Worm (Caenorhabditis elegans) whole organism, L1 larva: ENCODE results near the gene T05A7.3.

Source experiments
- C16A3.4 ChIP-seq: fragments of 150-350 bp; optimal IDR thresholded peaks from 2 replicates; lab custom pipeline; 2014; ENCODE audit warnings: missing biosample characterization, missing genetic modification characterization
- F16B12.6 ChIP-seq: fragments of 150-350 bp; optimal IDR thresholded peaks from 2 replicates; lab custom pipeline; 2014; ENCODE audit warnings: missing biosample characterization, missing genetic modification characterization
- Y116A8C.19 ChIP-seq: sonication (generic microtip); optimal IDR thresholded peaks from 2 replicates; lab custom pipeline; 2016; ENCODE audit warnings: missing compliant biosample characterization, missing genetic modification characterization, borderline replicate concordance
- aha-1 ChIP-seq: fragments of 150-350 bp; optimal IDR thresholded peaks from 2 replicates; lab custom pipeline; 2014; ENCODE audit warnings: missing biosample characterization, missing genetic modification characterization
- alr-1 ChIP-seq: fragments of 200-800 bp; sonication (Bioruptor generic); optimal IDR thresholded peaks from 2 replicates; lab custom pipeline; 2018; ENCODE audit warnings: borderline replicate concordance, mild to moderate bottlenecking, missing genetic modification characterization, missing compliant biosample characterization
- aly-2 ChIP-seq: fragments of 150-350 bp; optimal IDR thresholded peaks from 2 replicates; lab custom pipeline; 2014; ENCODE audit warnings: missing biosample characterization, missing genetic modification characterization
- blmp-1 ChIP-seq: fragments of 150-350 bp; optimal IDR thresholded peaks from 2 replicates; lab custom pipeline; 2014; ENCODE audit warnings: missing biosample characterization, missing genetic modification characterization
- ceh-82 ChIP-seq, 3 experiments: fragments of 150-350 bp in 1 of 3; sonication (generic microtip) in 2 of 3; optimal IDR thresholded peaks; 2 replicates each; lab custom pipeline; 2014 to 2017; ENCODE audit warnings: missing biosample characterization in 3 of 3, missing genetic modification characterization in 3 of 3
- ceh-90 ChIP-seq: sonication (generic microtip); optimal IDR thresholded peaks from 2 replicates; lab custom pipeline; 2016; ENCODE audit warnings: missing genetic modification characterization, missing compliant biosample characterization
- dpl-1 ChIP-seq, 3 experiments: fragments of 150-350 bp in 2 of 3; sonication (generic microtip) in 1 of 3; optimal IDR thresholded peaks; 2 replicates each; lab custom pipeline; 2014 to 2017; ENCODE audit warnings: missing biosample characterization in 3 of 3, missing genetic modification characterization in 3 of 3, missing genetic modification reagents in 3 of 3
- efl-1 ChIP-seq, 4 experiments: fragments of 150-350 bp; optimal IDR thresholded peaks in 3 of 4; peaks in 1 of 4; 1 replicate in 1 of 4; 2 replicates in 3 of 4; lab custom pipeline; 2014; ENCODE audit warnings: missing biosample characterization in 2 of 4, missing genetic modification characterization in 2 of 4, missing genetic modification reagents in 2 of 4
- egl-27 ChIP-seq, 2 experiments: fragments of 150-350 bp in 1 of 2; sonication (generic microtip); optimal IDR thresholded peaks; 3 replicates each; lab custom pipeline; 2017 to 2018; ENCODE audit warnings: missing biosample characterization in 2 of 2, missing genetic modification characterization in 2 of 2, missing genetic modification reagents in 2 of 2
- elt-2 ChIP-seq: sonication (generic microtip); optimal IDR thresholded peaks from 2 replicates; lab custom pipeline; 2016; ENCODE audit warnings: missing genetic modification characterization, mild to moderate bottlenecking, inconsistent platforms, missing compliant biosample characterization, missing genetic modification reagents
- ets-5 ChIP-seq: fragments of 200-800 bp; sonication (Bioruptor generic); IDR thresholded peaks from 2 replicates; pipeline ENCODE4 v1.3.6; 2022; ENCODE audit warnings: missing genetic modification characterization, missing compliant biosample characterization
- fkh-10 ChIP-seq: sonication (generic microtip); optimal IDR thresholded peaks from 2 replicates; lab custom pipeline; 2017; ENCODE audit warnings: missing biosample characterization, missing genetic modification reagents, missing genetic modification characterization
- fkh-4 ChIP-seq: sonication (generic microtip); optimal IDR thresholded peaks from 2 replicates; lab custom pipeline; 2016; ENCODE audit warnings: missing compliant biosample characterization, missing genetic modification characterization, borderline replicate concordance
- fos-1 ChIP-seq: fragments of 150-350 bp; optimal IDR thresholded peaks from 2 replicates; lab custom pipeline; 2014; ENCODE audit warnings: missing biosample characterization, missing genetic modification characterization
- grh-1 ChIP-seq: fragments of 200-800 bp; sonication (Bioruptor generic); IDR thresholded peaks from 2 replicates; pipeline ENCODE4 v1.3.6; 2022; ENCODE audit warnings: missing genetic modification reagents, missing genetic modification characterization, missing compliant biosample characterization
- isw-1 ChIP-seq: fragments of 200-800 bp; sonication (Bioruptor generic); IDR thresholded peaks from 2 replicates; pipeline ENCODE4 v1.3.6; 2022; ENCODE audit warnings: missing genetic modification characterization, missing compliant biosample characterization
- lin-13 ChIP-seq: fragments of 150-350 bp; optimal IDR thresholded peaks from 2 replicates; lab custom pipeline; 2014; ENCODE audit warnings: missing biosample characterization, missing genetic modification reagents, missing genetic modification characterization
- lin-14 ChIP-seq: fragments of 200-800 bp; sonication (Bioruptor generic); optimal IDR thresholded peaks from 2 replicates; lab custom pipeline; 2018; ENCODE audit warnings: mild to moderate bottlenecking, missing genetic modification characterization, moderate library complexity, missing compliant biosample characterization
- lin-15B ChIP-seq: fragments of 150-350 bp; sonication (generic microtip); optimal IDR thresholded peaks from 3 replicates; lab custom pipeline; 2014; ENCODE audit warnings: missing biosample characterization, missing genetic modification characterization
- lin-35 ChIP-seq, 2 experiments: fragments of 150-350 bp; optimal IDR thresholded peaks; 2 replicates each; lab custom pipeline; 2014; ENCODE audit warnings: missing biosample characterization in 2 of 2, missing genetic modification characterization in 2 of 2, missing genetic modification reagents in 2 of 2
- lir-3 ChIP-seq: sonication (generic microtip); optimal IDR thresholded peaks from 2 replicates; lab custom pipeline; 2016; ENCODE audit warnings: mild to moderate bottlenecking, missing genetic modification characterization, moderate library complexity, missing compliant biosample characterization; ENCODE audit not compliant: poor library complexity
- lsy-2 ChIP-seq, 2 experiments: fragments of 150-350 bp; optimal IDR thresholded peaks; 2 replicates each; lab custom pipeline; 2014; ENCODE audit warnings: missing biosample characterization in 2 of 2, missing genetic modification characterization in 2 of 2
- mab-9 ChIP-seq: fragments of 200-800 bp; sonication (Bioruptor generic); IDR thresholded peaks from 2 replicates; pipeline ENCODE4 v1.3.6; 2022; ENCODE audit warnings: missing genetic modification reagents, missing genetic modification characterization, missing compliant biosample characterization
- mef-2 ChIP-seq: fragments of 150-350 bp; optimal IDR thresholded peaks from 2 replicates; lab custom pipeline; 2014; ENCODE audit warnings: missing biosample characterization, missing genetic modification characterization
- nhr-11 ChIP-seq: fragments of 150-350 bp; optimal IDR thresholded peaks from 2 replicates; lab custom pipeline; 2014; ENCODE audit warnings: missing biosample characterization, missing genetic modification characterization
- nhr-19 ChIP-seq: fragments of 200-800 bp; sonication (Bioruptor generic); conservative IDR thresholded peaks from 2 replicates; pipeline ENCODE4 v1.3.6; 2022; ENCODE audit warnings: missing genetic modification characterization, missing compliant biosample characterization
- nhr-20 ChIP-seq: sonication (generic microtip); optimal IDR thresholded peaks from 2 replicates; lab custom pipeline; 2016; ENCODE audit warnings: mild to moderate bottlenecking, missing genetic modification characterization, missing compliant biosample characterization
- nhr-28 ChIP-seq: fragments of 150-350 bp; optimal IDR thresholded peaks from 2 replicates; lab custom pipeline; 2014; ENCODE audit warnings: missing biosample characterization, missing genetic modification characterization
- nhr-47 ChIP-seq: sonication (generic microtip); optimal IDR thresholded peaks from 2 replicates; lab custom pipeline; 2016; ENCODE audit warnings: mild to moderate bottlenecking, missing genetic modification characterization, moderate library complexity, missing compliant biosample characterization
- nhr-71 ChIP-seq: sonication (generic microtip); optimal IDR thresholded peaks from 2 replicates; lab custom pipeline; 2016; ENCODE audit warnings: mild to moderate bottlenecking, missing genetic modification characterization, moderate library complexity, missing compliant biosample characterization
- nhr-76 ChIP-seq: sonication (generic microtip); optimal IDR thresholded peaks from 2 replicates; lab custom pipeline; 2017; ENCODE audit warnings: missing biosample characterization, missing genetic modification characterization
- nhr-85 ChIP-seq: sonication (generic microtip); peaks from one replicate; lab custom pipeline; 2016; ENCODE audit warnings: missing genetic modification characterization, inconsistent platforms, missing compliant biosample characterization
- pag-3 ChIP-seq: sonication (generic microtip); optimal IDR thresholded peaks from 2 replicates; lab custom pipeline; 2017; ENCODE audit warnings: missing genetic modification characterization, mild to moderate bottlenecking, missing compliant biosample characterization, antibody characterized with exemption, borderline replicate concordance; ENCODE audit not compliant: insufficient read depth
- rnt-1 ChIP-seq: sonication (generic microtip); optimal IDR thresholded peaks from 2 replicates; lab custom pipeline; 2016; ENCODE audit warnings: mild to moderate bottlenecking, missing genetic modification characterization, moderate library complexity, missing compliant biosample characterization
- snpc-4 ChIP-seq: fragments of 150-350 bp; optimal IDR thresholded peaks from 2 replicates; lab custom pipeline; 2014; ENCODE audit warnings: missing biosample characterization, missing genetic modification characterization
- snu-23 ChIP-seq: sonication (generic microtip); optimal IDR thresholded peaks from 2 replicates; lab custom pipeline; 2016; ENCODE audit warnings: missing genetic modification characterization, missing compliant biosample characterization
- sup-37 ChIP-seq: fragments of 200-800 bp; sonication (Bioruptor generic); optimal IDR thresholded peaks from 2 replicates; lab custom pipeline; 2018; ENCODE audit warnings: mild to moderate bottlenecking, missing genetic modification characterization, missing compliant biosample characterization
- tbx-2 ChIP-seq: sonication (generic microtip); optimal IDR thresholded peaks from 2 replicates; lab custom pipeline; 2016; ENCODE audit warnings: missing genetic modification characterization, missing compliant biosample characterization
- unc-130 ChIP-seq: fragments of 150-350 bp; optimal IDR thresholded peaks from 2 replicates; lab custom pipeline; 2017; ENCODE audit warnings: missing biosample characterization, missing genetic modification characterization, inconsistent platforms
- unc-30 ChIP-seq: sonication (generic microtip); optimal IDR thresholded peaks from 2 replicates; lab custom pipeline; 2017; ENCODE audit warnings: missing biosample characterization, missing genetic modification characterization
- unc-62 ChIP-seq: fragments of 150-350 bp; optimal IDR thresholded peaks from 2 replicates; lab custom pipeline; 2014; ENCODE audit warnings: missing biosample characterization, missing genetic modification reagents, missing genetic modification characterization
- unc-86 ChIP-seq: sonication (generic microtip); optimal IDR thresholded peaks from 2 replicates; lab custom pipeline; 2016; ENCODE audit warnings: missing genetic modification characterization, missing compliant biosample characterization
- unc-98 ChIP-seq: fragments of 200-800 bp; sonication (Bioruptor generic); IDR thresholded peaks from 2 replicates; pipeline ENCODE4 v1.3.6; 2022; ENCODE audit warnings: missing genetic modification characterization, missing compliant biosample characterization
- xbp-1 ChIP-seq: sonication (generic microtip); optimal IDR thresholded peaks from 2 replicates; lab custom pipeline; 2016; ENCODE audit warnings: missing genetic modification characterization, missing compliant biosample characterization
- zip-4 ChIP-seq: fragments of 200-800 bp; sonication (Bioruptor generic); optimal IDR thresholded peaks from 2 replicates; lab custom pipeline; 2018; ENCODE audit warnings: mild to moderate bottlenecking, missing genetic modification characterization, moderate library complexity, missing compliant biosample characterization
- ztf-4 ChIP-seq: fragments of 150-350 bp; optimal IDR thresholded peaks from 2 replicates; lab custom pipeline; 2014; ENCODE audit warnings: missing biosample characterization, missing genetic modification characterization

Gene T05A7.3

DNA sequence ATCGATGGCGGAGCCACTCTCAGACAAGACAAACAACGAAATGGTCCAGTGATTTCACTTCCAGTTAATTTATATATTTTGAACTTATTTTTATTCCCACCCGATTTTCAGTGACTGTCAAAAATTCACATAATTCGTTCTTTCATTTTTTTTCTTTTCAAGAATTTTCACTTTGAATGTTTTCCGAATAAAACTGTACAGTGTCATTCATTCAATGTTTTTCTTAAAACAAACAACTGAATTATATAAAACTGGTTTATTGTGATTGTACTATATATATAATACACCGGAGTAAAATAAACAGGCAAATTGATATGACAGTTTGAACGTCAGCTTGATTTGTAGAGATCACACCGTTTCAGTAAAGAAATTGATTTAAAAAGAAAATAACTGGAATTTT is 27.4 kb downstream of the T05A7.3 start:
- no peak for TF ChIP-seq dpl-1 (GFP tag; optimal IDR thresholded peaks at IDR 0.05; lab: Kevin White, UChicago)
- TF ChIP-seq ceh-82 (tag; optimal IDR thresholded peaks at IDR 0.05; lab: Kevin White, UChicago): no peak
- TF ChIP-seq lsy-2 (tag; optimal IDR thresholded peaks at IDR 0.05; lab: Kevin White, UChicago): no peak

DNA sequence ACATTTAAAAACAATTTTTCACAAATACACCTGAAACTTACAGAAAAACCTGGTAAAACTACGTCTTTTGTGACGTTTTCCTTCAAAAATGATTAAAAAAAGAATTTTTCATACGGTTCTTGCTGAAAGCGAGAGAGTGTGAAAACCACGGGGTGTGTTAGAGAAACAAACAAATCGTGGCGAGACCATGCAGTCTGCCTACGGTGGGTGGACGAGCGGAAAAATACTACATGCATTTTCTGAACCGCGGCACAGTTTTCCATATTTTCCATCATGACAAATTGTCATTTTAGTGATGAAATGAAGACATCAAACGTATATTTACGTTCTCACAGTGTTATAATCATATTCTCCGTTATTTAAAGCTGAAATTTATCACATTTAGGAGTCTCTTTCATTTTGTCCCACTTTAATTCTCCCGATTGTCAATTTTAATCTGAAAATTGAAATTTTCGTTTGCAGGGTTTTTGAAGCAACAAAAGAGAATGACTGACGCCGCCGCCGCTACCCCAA is 30.8 kb downstream of the T05A7.3 start, which contains the start of the genes F10G7.9 and tsn-1:
Gene F10G7.9 (minus strand): TSS at position 127 of the 513 bp plus-strand sequence.
Gene tsn-1 (plus strand): TSS at position 463 of the 513 bp plus-strand sequence.
- TF ChIP-seq Y116A8C.19 (no peak), F16B12.6 (tag; lab: Kevin White, UChicago) (peak; percentile 41), unc-86 (tag; lab: Kevin White, UChicago) (peak; percentile 33), nhr-20 (tag; lab: Kevin White, UChicago) (peak; percentile 58), lsy-2 (tag; optimal IDR thresholded peaks at IDR 0.05; lab: Kevin White, UChicago) (peak; percentile 93 to 98), nhr-85 (tag; lab: Kevin White, UChicago) (peak; percentile 74), lir-3 (tag; lab: Kevin White, UChicago) (no peak), dpl-1 (GFP tag; optimal IDR thresholded peaks at IDR 0.05; lab: Kevin White, UChicago) (peak; percentile 57 to 76 (median 72)), unc-98 (GFP tag; lab: Robert Waterston, UW) (no peak), snu-23 (GFP tag; lab: Kevin White, UChicago) (peak; percentile 68), ceh-82 (tag; optimal IDR thresholded peaks at IDR 0.05; lab: Kevin White, UChicago) (peak; percentile 21 to 62 (median 38)), isw-1 (peak; percentile 50), ceh-90 (no peak), ztf-4 (no peak), lin-15B (tag; lab: Kevin White, UChicago) (peak; percentile 46), mab-9 (GFP tag; lab: Robert Waterston, UW) (no peak), pag-3 (tag; lab: Kevin White, UChicago) (no peak), nhr-11 (tag; lab: Kevin White, UChicago) (no peak), aly-2 (no peak), grh-1 (GFP tag; lab: Robert Waterston, UW) (no peak), elt-2 (tag; lab: Kevin White, UChicago) (peak; percentile 37), nhr-28 (tag; lab: Kevin White, UChicago) (no peak), egl-27 (tag; optimal IDR thresholded peaks at IDR 0.05; lab: Kevin White, UChicago) (no peak), aha-1 (no peak), alr-1 (tag; lab: Kevin White, UChicago) (no peak), ets-5 (GFP tag; lab: Robert Waterston, UW) (no peak), C16A3.4 (tag; lab: Kevin White, UChicago) (peak; percentile 48), unc-130 (peak; percentile 32), lin-14 (peak; percentile 68), snpc-4 (no peak), efl-1 (optimal IDR thresholded peaks at IDR 0.05; lab: Kevin White, UChicago) (peak; percentile 80 to 87), efl-1 (GFP tag; optimal IDR thresholded peaks at IDR 0.05 in 1 of 2; lab: Kevin White, UChicago) (peak; percentile 70 to 96), nhr-71 (tag; lab: Kevin White, UChicago) (peak; percentile 71), fkh-4 (tag; lab: Kevin White, UChicago) (no peak), fos-1 (tag; lab: Kevin White, UChicago) (no peak), mef-2 (no peak), unc-30 (tag; lab: Kevin White, UChicago) (no peak), sup-37 (GFP tag; lab: Kevin White, UChicago) (no peak), lin-35 (GFP tag; optimal IDR thresholded peaks at IDR 0.05; lab: Kevin White, UChicago) (peak; percentile 61 to 86), xbp-1 (peak; percentile 49), nhr-19 (peak; percentile 44; the same call in 1 of the 2 replicates), nhr-76 (tag; lab: Kevin White, UChicago) (no peak), zip-4 (GFP tag; lab: Kevin White, UChicago) (no peak), fkh-10 (GFP tag; lab: Kevin White, UChicago) (no peak), nhr-47 (peak; percentile 66), rnt-1 (tag; lab: Kevin White, UChicago) (peak; percentile 69), unc-62 (GFP tag; lab: Kevin White, UChicago) (no peak), lin-13 (peak; percentile 50), tbx-2 (tag; lab: Kevin White, UChicago) (peak; percentile 45), blmp-1 (tag; lab: Kevin White, UChicago) (no peak)
